Fruit fly (Drosophila melanogaster): Measurements from ENCODE around the gene CG11035.

The CG11035 gene

dm6 chr3R:8032923-8033478, at the start of gene CG11035, which contains the start of gene unc-45 (continued):
- TF ChIP-seq Bteb2 (GFP tag; optimal IDR thresholded peaks at IDR 0.05) (no peak), Dref (GFP tag; IDR thresholded peaks at IDR 0.05) (peak; percentile 82), E2f2 (GFP tag; IDR thresholded peaks at IDR 0.05) (peak; percentile 46; the same call in 1 of the 2 replicates), CG9727 (GFP tag; optimal IDR thresholded peaks at IDR 0.05) (peak; percentile 56), lov (optimal IDR thresholded peaks at IDR 0.05) (no peak), lov (GFP tag; IDR thresholded peaks at IDR 0.05) (no peak), ATbp (GFP tag; optimal IDR thresholded peaks at IDR 0.05) (no peak), CG11247 (GFP tag; IDR thresholded peaks at IDR 0.05) (no peak), MBD-R2 (GFP tag; IDR thresholded peaks at IDR 0.05) (peak; percentile 63), nerfin-2 (GFP tag; IDR thresholded peaks at IDR 0.05; ENCODE audit: partially characterized antibody) (peak; percentile 45; the same call in 1 of the 2 replicates), tup (GFP tag; optimal IDR thresholded peaks at IDR 0.05) (no peak), CG10462 (GFP tag; optimal IDR thresholded peaks at IDR 0.05) (no peak), D19A (tag; optimal IDR thresholded peaks at IDR 0.05) (peak; percentile 41), slou (GFP tag; optimal IDR thresholded peaks at IDR 0.05) (no peak), B-H2 (GFP tag; optimal IDR thresholded peaks at IDR 0.05) (no peak), row (GFP tag; IDR thresholded peaks at IDR 0.05) (peak; percentile 91), amos (GFP tag; IDR thresholded peaks at IDR 0.05; ENCODE audit: partially characterized antibody) (peak; percentile 77), NFAT (GFP tag; IDR thresholded peaks at IDR 0.05) (no peak), CG6765 (GFP tag; optimal IDR thresholded peaks at IDR 0.05) (no peak), CG18262 (tag; optimal IDR thresholded peaks at IDR 0.05) (peak; percentile 62), aop (GFP tag; IDR thresholded peaks at IDR 0.05) (no peak), CG6813 (GFP tag; optimal IDR thresholded peaks at IDR 0.05) (no peak), grn (GFP tag; optimal IDR thresholded peaks at IDR 0.05) (no peak), Vsx1 (GFP tag; optimal IDR thresholded peaks at IDR 0.05) (peak; percentile 47), CG17359 (tag; optimal IDR thresholded peaks at IDR 0.05) (no peak), ase (GFP tag; IDR thresholded peaks at IDR 0.05) (no peak), gro (GFP tag; optimal IDR thresholded peaks at IDR 0.05) (peak; percentile 59), CG17385 (GFP tag; optimal IDR thresholded peaks at IDR 0.05) (peak; percentile 34), shn (GFP tag; optimal IDR thresholded peaks at IDR 0.05) (no peak), CG34224 (GFP tag; IDR thresholded peaks at IDR 0.05; ENCODE audit: partially characterized antibody) (peak; percentile 64; the same call in 2 of the 3 replicates), CG15073 (GFP tag; optimal IDR thresholded peaks at IDR 0.05) (no peak), z (GFP tag; IDR thresholded peaks at IDR 0.05) (no peak), PHDP (tag; optimal IDR thresholded peaks at IDR 0.05) (peak; percentile 44), Asciz (GFP tag; optimal IDR thresholded peaks at IDR 0.05) (no peak), Dfd (GFP tag; optimal IDR thresholded peaks at IDR 0.05) (no peak), crol (GFP tag; IDR thresholded peaks at IDR 0.05) (no peak), CG30020 (tag; optimal IDR thresholded peaks at IDR 0.05) (peak; percentile 33), cas (GFP tag; IDR thresholded peaks at IDR 0.05) (peak; percentile 50; the same call in 1 of the 2 replicates), salm (tag; optimal IDR thresholded peaks at IDR 0.05) (no peak), fru (optimal IDR thresholded peaks at IDR 0.05) (no peak), CG10366 (GFP tag; IDR thresholded peaks at IDR 0.05) (no peak), CG18619 (GFP tag; optimal IDR thresholded peaks at IDR 0.05) (no peak), pum (GFP tag; optimal IDR thresholded peaks at IDR 0.05) (peak; percentile 50), CG7745 (tag; optimal IDR thresholded peaks at IDR 0.05) (no peak), CG11093 (GFP tag; IDR thresholded peaks at IDR 0.05) (no peak), CG1233 (GFP tag; optimal IDR thresholded peaks at IDR 0.05) (peak; percentile 15), Six4 (GFP tag; optimal IDR thresholded peaks at IDR 0.05) (peak; percentile 30), CG7556 (GFP tag; optimal IDR thresholded peaks at IDR 0.05) (peak; percentile 7), CG7963 (GFP tag; IDR thresholded peaks at IDR 0.05; ENCODE audit: partially characterized antibody) (0 out of 3 replicates have a peak, but pooled peaks have one; percentile 42), CG8359 (GFP tag; optimal IDR thresholded peaks at IDR 0.05; ENCODE audit: borderline replicate concordance) (no peak), CG6654 (GFP tag; optimal IDR thresholded peaks at IDR 0.05) (no peak)
